Fruit fly (Drosophila melanogaster) ovary, adult (tissue): Measurements from ENCODE around the gene CG6693.

ENCODE experiments used
- CG17801 ChIP-seq: fragments of 200-800 bp; optimal IDR thresholded peaks from 2 replicates; lab custom pipeline; 2019; ENCODE audit warnings: missing biosample characterization, mild to moderate bottlenecking, missing genetic modification characterization, moderate library complexity; ENCODE audit not compliant: partially characterized antibody

CG6693 gene

DNA sequence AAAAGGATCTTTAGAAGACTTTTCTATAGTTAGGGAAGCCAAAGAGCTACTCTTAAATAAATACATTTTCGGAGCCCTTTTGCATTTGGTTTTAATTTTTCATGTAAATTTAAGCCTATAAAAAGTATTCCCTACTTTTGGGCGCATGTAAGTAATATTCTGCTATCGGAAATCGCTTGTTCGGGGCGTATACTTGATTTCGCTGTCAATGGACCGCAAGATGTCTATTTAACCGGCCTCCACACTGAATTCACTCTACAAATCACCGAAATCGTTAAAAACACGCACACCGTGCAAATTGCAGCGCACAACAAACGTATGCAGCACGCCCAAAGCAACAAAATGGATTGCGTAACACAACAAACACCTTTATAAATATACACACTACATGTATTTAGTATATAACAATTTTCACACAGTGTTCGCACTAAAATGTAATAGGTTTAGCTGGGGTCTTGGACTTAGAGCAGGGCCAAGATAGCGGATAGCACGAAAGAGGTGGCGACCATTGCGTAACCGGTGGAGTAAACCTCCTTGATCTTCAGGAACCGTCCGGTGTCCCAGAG, 12.6 kb downstream of the CG6693 start:
- peak; percentile 1 for TF ChIP-seq CG17801 (GFP tag; lab: Kevin White, UChicago)

DNA sequence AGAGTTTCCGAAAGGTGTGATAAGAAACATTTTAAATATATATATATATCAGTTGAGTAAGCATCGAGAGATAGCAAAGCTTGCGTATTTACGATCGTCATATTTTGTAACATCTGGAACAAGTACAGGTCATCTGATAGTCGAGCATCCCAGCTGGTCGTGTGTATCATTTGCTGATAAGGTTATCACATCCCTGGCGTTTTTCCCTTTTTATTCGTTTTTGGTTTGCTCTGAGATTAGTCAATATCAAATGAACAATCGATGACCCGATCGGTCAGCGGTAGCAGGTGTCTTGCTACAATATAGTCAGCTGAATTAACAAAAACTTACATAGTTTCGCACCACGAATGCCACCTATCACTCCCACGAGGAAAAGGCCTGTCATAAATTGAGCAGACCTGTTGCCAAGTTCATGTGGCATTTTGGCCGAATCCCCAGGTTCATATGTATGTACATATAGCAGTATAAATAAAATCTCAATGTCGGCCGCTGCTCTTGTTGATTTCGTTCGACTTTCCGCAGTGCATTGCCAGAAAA, 20.5 kb downstream of the CG6693 start:
- no peak for TF ChIP-seq CG17801 (GFP tag; lab: Kevin White, UChicago)

DNA sequence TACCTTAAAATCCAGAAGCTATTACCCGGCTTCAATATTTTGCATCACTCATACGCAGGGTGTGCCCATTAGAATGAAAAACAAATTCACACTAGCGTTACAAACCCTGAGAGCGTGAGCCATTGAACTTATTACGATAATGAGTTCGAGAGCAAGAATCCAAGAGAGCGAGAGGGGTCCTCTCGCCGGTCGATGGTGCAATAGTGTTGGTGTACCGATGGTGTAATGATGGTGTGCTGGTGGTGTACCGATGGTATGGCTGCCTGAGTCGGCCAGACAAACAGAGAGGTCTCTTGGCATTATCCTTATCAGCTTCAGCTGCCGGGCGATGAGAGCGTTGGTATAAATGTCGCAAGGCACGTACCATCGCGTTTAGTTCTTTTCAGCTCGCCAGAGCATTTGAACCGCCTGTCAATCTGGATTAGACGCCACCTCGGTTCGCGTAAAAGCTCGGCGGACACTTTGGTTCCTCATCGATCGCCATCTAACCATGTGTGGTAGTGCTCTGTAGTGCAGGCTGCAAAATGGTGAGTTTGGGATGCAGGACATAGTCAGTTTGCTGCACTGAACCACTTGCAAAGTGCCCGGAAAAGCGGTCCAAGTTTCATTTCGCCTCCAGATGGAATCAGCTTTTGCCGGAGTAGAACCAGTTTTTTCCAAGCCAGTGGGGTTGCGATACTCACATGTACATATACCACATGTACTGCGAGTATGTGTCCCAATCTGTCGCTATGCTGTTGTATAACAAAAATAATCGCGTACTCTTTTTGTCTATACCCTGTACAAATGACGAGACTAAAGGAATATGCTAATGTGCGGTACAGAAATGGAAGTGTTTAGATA, 21.2 kb downstream of the CG6693 start:
- no peak for TF ChIP-seq CG17801 (GFP tag; lab: Kevin White, UChicago)

DNA sequence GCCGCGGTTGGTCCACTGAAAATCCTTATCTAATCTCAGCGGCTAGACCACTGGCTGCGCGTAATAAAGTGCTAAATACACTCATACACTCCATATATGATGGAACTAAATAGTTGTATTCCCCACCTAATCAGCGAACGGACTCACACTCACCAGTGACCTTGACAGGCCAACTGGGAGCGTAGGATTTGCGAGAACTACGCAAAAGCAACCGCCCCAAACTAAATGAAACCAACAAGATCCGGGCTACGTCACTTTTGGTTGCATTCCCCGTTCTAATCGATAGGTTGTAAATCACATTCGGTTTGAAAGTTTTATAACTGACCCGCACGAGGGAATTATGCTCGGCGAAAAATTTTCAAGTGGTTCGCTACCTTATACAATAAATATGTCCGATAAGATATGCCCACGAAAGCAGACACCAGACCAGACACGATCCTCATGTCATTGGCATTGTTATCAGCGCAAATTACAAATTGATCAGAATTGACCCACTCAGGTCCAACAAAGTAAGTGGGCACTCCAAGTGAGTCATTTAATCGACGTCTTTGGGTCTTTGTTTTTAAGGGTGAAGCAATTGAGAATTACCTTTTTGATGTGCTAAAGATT, 22.1 kb downstream of the CG6693 start:
- no peak for TF ChIP-seq CG17801 (GFP tag; lab: Kevin White, UChicago)

DNA sequence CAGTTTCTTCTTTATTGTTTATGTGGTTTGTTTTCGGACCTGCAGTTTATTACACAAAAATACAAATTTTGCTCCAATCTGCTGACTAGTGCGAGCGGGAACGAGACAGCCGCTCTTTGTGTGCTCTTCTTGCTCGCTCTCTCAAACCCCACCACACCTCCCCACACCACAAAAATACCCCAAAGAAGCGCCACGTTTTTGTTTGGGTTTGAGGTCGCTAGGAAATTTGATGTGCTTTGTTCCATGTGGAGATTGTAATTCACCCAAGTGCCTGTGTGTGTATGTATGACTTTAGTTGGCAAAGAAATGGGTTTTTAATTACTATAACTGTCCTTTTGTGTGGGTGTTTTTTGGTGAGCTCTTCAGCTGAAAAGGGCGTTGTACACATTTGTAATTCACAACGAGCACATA, 23.4 kb downstream of the CG6693 start:
- peak; percentile 37 for TF ChIP-seq CG17801 (GFP tag; lab: Kevin White, UChicago)

DNA sequence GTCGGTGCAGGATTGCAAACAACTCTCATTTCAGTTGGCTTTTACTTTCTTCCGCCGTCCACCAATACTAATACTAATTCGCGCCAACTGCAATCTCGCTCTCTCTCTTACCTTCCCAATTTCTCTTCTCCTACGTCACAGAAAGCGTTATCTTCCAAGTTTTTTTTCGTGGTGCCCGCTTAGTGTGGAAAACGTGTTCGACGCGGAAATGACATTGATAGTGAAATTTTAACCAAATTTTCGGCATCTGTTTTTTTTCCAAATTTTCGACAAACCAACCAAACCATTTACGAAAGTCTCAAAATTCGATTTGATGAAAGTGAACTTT, 24.1 kb downstream of the CG6693 start, which contains the start of gene cu:
TSS of gene cu (plus strand) at position 204 of the 328 bp plus-strand sequence.
- no peak for TF ChIP-seq CG17801 (GFP tag; lab: Kevin White, UChicago)

DNA sequence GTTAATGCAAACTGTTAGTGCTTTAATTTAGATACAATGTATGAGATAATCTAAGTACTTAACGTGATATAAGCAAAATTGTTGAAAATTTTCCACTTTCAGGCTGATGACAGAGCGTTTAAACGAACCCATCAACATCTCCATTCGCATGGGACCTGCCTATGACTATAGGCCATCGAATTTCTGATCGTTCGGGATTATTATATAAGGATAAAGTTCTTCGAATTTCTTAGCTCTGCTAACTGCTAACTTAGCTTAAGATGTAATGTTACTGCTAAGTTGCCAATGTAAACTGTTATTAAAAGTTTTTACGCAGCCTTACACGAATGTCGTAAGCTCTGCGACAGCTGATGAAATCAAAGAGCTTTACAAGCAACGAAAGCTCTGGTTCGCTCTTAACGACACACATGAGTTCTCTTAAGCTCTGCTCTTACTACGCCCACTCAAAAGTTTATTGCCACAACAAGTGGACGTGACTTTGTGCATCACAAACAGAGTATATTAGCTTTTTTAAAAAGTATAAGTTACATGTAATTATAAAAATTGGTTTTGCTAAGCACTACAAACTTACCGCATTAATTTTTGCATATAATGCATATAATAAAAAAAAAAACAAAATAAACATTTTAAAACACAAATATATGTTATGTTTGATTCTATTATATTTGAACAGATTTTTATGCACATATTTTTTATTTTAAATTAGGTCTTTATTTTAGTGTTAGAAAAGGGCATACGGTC, 24.6 kb downstream of the CG6693 start:
- TF ChIP-seq CG17801 (GFP tag; lab: Kevin White, UChicago), result peak; percentile 83

DNA sequence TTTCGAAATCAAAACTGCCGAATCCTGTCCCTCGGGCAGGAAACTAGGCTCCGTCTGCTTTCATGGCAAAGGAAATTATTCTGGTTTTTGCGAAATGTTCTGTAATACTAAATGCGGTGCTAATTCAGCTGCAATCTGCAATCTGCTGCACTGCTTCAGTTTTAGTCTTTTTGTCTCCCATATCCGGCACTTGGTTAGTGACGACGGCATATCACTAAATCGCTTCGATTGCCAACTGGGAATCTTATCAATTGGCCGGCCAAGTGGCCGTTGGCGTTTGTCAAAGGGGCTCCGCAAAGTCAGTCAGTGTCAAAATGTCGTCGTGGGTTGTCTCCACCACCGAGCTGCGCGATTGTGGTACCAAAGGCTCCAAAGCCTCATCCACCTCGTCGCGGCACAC, 25.6 kb downstream of the CG6693 start, which contains the start of gene CG18577:
TSS of gene CG18577 (plus strand) at position 301 of the 400 bp plus-strand sequence.
- no peak for TF ChIP-seq CG17801 (GFP tag; lab: Kevin White, UChicago)

DNA sequence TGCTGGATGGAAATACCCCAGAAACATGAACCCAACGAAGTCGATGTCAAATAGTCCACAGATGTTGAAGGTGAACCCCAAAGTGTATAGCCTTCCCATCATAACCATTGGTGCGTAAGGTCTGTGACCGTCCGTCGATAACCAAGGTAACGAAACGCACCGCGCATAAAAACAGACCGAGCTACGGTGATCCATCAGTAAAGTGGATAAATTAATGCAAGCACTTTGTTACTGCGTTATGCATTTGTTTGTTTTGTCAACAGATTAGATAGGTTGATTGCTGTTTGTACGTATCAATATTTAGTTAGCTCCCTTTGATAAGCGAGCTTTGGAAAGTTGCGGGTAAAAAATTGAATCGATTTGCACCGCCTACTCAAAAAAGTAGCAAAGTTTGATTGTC, 43.1 kb downstream of the CG6693 start:
- TF ChIP-seq CG17801 (GFP tag; lab: Kevin White, UChicago), result no peak

DNA sequence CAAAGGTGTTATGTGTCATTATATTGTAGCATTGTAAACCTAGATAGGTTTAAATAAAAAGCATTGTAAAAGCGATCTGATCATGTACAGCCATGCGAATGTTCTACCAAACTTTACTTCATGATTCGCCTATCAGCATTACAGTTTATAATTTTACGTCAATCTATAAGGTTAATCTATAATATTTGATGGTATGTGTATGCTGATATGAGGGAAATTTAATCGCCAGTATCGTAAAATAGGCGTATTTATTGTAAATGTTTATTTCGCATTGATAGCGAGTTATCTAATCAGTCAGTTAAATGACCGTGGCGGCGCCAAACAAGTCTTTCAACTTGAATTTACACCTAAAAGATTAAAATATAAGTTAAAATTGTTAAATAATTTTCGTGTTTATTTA, 43.9 kb downstream of the CG6693 start:
- TF ChIP-seq CG17801 (GFP tag; lab: Kevin White, UChicago), result no peak

DNA sequence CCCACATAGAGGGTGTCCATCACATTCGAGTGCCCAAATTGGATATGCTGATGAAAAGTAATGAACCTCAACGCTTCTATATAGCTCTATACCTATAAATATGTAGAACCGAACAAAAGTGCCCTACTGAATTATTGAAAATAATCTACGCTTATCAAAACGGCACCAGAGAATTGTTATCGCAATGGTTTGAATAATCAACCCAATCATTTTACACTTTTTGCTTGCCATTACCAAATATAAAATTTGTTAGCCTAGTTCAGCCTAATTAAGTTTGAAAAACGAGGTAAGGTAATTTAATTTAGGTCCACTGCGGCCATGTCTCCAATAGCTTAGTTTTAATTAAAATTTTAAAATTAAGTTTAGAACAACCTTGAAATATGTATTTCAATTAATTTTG, 45.7 kb downstream of the CG6693 start:
- no peak for TF ChIP-seq CG17801 (GFP tag; lab: Kevin White, UChicago)

DNA sequence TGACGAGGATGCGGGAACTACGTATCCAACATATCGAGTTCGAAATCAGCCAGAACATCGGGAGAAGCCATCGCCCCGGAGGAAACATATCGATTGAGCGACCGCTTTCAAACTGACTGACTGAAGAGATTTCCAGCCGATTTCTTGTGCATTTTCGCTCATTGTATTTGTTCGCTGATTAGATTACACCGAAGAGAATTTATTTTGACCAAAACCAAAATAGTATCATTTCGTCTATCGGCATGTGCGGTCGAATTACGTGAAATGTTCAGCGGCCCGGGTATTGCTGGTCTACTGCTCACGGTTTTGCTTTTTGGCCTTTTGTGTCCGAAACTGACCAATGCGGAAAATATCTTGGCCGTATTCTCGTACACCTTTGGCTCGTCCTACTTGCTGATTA, 46.1 kb downstream of the CG6693 start, which contains the start of the genes Ugt304A1 and Ugt303A1:
TSS of gene Ugt304A1 (minus strand) at position 101 of the 400 bp plus-strand sequence.
TSS of gene Ugt303A1 (plus strand) at position 222 of the 400 bp plus-strand sequence.
- no peak for TF ChIP-seq CG17801 (GFP tag; lab: Kevin White, UChicago)

DNA sequence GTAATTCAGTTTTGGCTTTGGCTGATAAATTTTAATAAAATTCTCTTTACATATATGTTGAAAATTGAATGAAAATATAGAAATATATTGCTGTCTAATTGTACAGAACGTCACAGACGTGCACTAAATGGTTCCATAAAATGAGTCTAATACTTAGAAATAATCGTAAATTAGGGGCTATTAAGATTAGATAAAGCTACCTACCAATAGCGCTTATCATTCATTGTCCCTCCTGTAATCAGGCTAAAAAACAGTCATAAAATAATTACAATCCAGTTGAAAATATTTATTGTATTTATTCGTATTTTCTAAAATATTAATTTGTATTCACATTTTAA, 48.3 kb downstream of the CG6693 start:
- TF ChIP-seq CG17801 (GFP tag; lab: Kevin White, UChicago), result peak; percentile 65

DNA sequence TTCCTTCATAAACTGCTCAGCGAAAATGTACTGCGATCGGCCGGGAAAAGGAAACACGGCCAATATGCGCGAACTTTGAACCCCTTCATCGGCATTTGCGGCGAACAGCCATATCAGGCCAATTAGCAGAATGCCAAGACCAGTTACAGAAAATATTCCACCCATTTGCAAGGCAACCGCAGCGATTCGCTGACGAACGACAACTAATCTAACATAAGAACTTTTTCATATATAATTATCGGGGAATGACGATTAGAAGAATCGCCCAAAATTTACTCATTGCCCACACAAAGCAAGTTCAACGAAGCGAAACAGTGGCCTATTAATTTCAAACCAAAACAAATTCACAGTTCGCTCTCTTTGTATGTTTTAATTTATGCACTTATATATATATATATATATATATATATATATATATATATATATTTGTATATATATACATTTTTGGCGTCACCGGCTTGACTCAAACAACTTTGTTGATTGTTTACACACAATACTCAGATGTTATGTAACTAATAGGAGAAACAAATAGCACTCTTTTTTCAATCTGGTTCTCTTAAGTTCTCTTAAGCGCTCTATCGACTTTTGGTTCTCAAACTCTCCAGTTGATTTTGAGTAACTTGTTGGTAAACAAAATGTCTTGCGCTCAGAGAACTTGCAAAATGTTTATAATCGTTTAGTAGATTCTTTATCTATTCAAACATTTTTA, 48.8 kb downstream of the CG6693 start, which contains the start of gene Ugt35A1:
TSS of gene Ugt35A1 (minus strand) at position 205 of the 709 bp plus-strand sequence.
- TF ChIP-seq CG17801 (GFP tag; lab: Kevin White, UChicago), result no peak
